Fruit fly (Drosophila melanogaster) whole organism, embryonic: Measurements from ENCODE around the gene Hmbs.

Experiments used
- Atf3 ChIP-seq: fragments of 200-800 bp; sonication (Bioruptor generic); optimal IDR thresholded peaks from 3 replicates; lab custom pipeline; 2016; ENCODE audit warnings: missing biosample characterization, missing genetic modification characterization
- B-H2 ChIP-seq: fragments of 200-800 bp; sonication (Bioruptor generic); optimal IDR thresholded peaks from 2 replicates; lab custom pipeline; 2018; ENCODE audit warnings: missing biosample characterization, mild to moderate bottlenecking, missing genetic modification characterization
- CG10431 ChIP-seq: fragments of 200-800 bp; sonication (Bioruptor generic); optimal IDR thresholded peaks from 3 replicates; lab custom pipeline; 2018; ENCODE audit warnings: missing biosample characterization, mild to moderate bottlenecking, missing genetic modification characterization
- CG10979 ChIP-seq: fragments of 200-800 bp; sonication (Bioruptor generic); optimal IDR thresholded peaks from 2 replicates; lab custom pipeline; 2018; ENCODE audit warnings: missing biosample characterization, mild to moderate bottlenecking, missing genetic modification characterization, moderate library complexity
- CG13424 ChIP-seq: fragments of 200-800 bp; sonication (Bioruptor generic); optimal IDR thresholded peaks from 2 replicates; lab custom pipeline; 2019; ENCODE audit warnings: missing biosample characterization, mild to moderate bottlenecking, missing genetic modification characterization, moderate library complexity
- CG13775 ChIP-seq: fragments of 200-800 bp; sonication (Bioruptor generic); optimal IDR thresholded peaks from 3 replicates; lab custom pipeline; 2017; ENCODE audit warnings: missing biosample characterization, mild to moderate bottlenecking, missing genetic modification characterization
- CG14710 ChIP-seq: fragments of 200-800 bp; sonication (Bioruptor generic); optimal IDR thresholded peaks from 3 replicates; lab custom pipeline; 2019; ENCODE audit warnings: missing biosample characterization, mild to moderate bottlenecking, missing genetic modification characterization, moderate library complexity
- CG14860 ChIP-seq: fragments of 200-800 bp; sonication (Bioruptor generic); IDR thresholded peaks from 3 replicates; pipeline ENCODE4 v1.3.6; 2022; ENCODE audit warnings: missing biosample characterization, missing genetic modification characterization; ENCODE audit not compliant: partially characterized antibody
- CG15514 ChIP-seq: fragments of 200-800 bp; sonication (Bioruptor generic); optimal IDR thresholded peaks from 3 replicates; lab custom pipeline; 2017; ENCODE audit warnings: missing biosample characterization, missing genetic modification characterization, mild to moderate bottlenecking, moderate library complexity, missing genetic modification reagents
- CG17328 ChIP-seq: fragments of 200-800 bp; sonication (Bioruptor generic); IDR thresholded peaks from 2 replicates; pipeline ENCODE4 v1.3.6; 2022; ENCODE audit warnings: missing biosample characterization, missing genetic modification characterization
- CG18476 ChIP-seq: fragments of 200-800 bp; sonication (Bioruptor generic); optimal IDR thresholded peaks from 2 replicates; lab custom pipeline; 2016; ENCODE audit warnings: missing biosample characterization, mild to moderate bottlenecking, missing genetic modification characterization
- CG32767 ChIP-seq: fragments of 200-800 bp; sonication (Bioruptor generic); IDR thresholded peaks from 2 replicates; pipeline ENCODE4 v1.3.6; 2022; ENCODE audit warnings: missing biosample characterization, missing genetic modification characterization
- CG34224 ChIP-seq: fragments of 200-800 bp; sonication (Bioruptor generic); IDR thresholded peaks from 3 replicates; pipeline ENCODE4 v1.3.6; 2022; ENCODE audit warnings: missing biosample characterization, missing genetic modification characterization; ENCODE audit not compliant: partially characterized antibody
- CG34422 ChIP-seq: fragments of 200-800 bp; sonication (Bioruptor generic); IDR thresholded peaks from 3 replicates; pipeline ENCODE4 v1.3.6; 2022; ENCODE audit warnings: missing biosample characterization, missing genetic modification characterization
- CG4707 ChIP-seq: fragments of 200-800 bp; sonication (Bioruptor generic); optimal IDR thresholded peaks from 2 replicates; lab custom pipeline; 2018; ENCODE audit warnings: missing biosample characterization, mild to moderate bottlenecking, missing genetic modification characterization, moderate library complexity
- CG7357 ChIP-seq: fragments of 200-800 bp; sonication (Bioruptor generic); IDR thresholded peaks from 3 replicates; pipeline ENCODE4 v1.3.6; 2022; ENCODE audit warnings: missing biosample characterization, missing genetic modification characterization
- CG9437 ChIP-seq: fragments of 200-800 bp; sonication (Bioruptor generic); optimal IDR thresholded peaks from 2 replicates; lab custom pipeline; 2018; ENCODE audit warnings: missing biosample characterization, mild to moderate bottlenecking, missing genetic modification characterization
- CG9609 ChIP-seq: fragments of 200-800 bp; sonication (Bioruptor generic); optimal IDR thresholded peaks from 3 replicates; lab custom pipeline; 2016; ENCODE audit warnings: missing biosample characterization, missing genetic modification characterization
- CrebB ChIP-seq: fragments of 200-800 bp; sonication (Bioruptor generic); optimal IDR thresholded peaks from 3 replicates; lab custom pipeline; 2018; ENCODE audit warnings: missing biosample characterization, mild to moderate bottlenecking, missing genetic modification characterization
- D ChIP-seq, 2 experiments: fragments of 200-800 bp in 1 of 2; fragments of >200 bp in 1 of 2; sonication (Bioruptor generic) in 1 of 2; optimal IDR thresholded peaks; 2 replicates in 1 of 2; 3 replicates in 1 of 2; lab custom pipeline; 2017; ENCODE audit warnings: mild to moderate bottlenecking in 1 of 2, missing biosample characterization in 1 of 2, missing genetic modification characterization in 1 of 2, missing genetic modification reagents in 1 of 2
- ERR ChIP-seq: fragments of 200-800 bp; sonication (Bioruptor generic); optimal IDR thresholded peaks from 2 replicates; lab custom pipeline; 2016; ENCODE audit warnings: missing biosample characterization, missing genetic modification characterization
- HLH3B ChIP-seq: fragments of 200-800 bp; sonication (Bioruptor generic); IDR thresholded peaks from 2 replicates; pipeline ENCODE4 v1.3.6; 2022; ENCODE audit warnings: missing biosample characterization, missing genetic modification characterization
- HLH4C ChIP-seq: fragments of 200-800 bp; sonication (Bioruptor generic); IDR thresholded peaks from 3 replicates; pipeline ENCODE4 v1.3.6; 2022; ENCODE audit warnings: missing biosample characterization, missing genetic modification characterization; ENCODE audit not compliant: partially characterized antibody
- HLH54F ChIP-seq: fragments of 200-800 bp; sonication (Bioruptor generic); optimal IDR thresholded peaks from 3 replicates; lab custom pipeline; 2016; ENCODE audit warnings: missing biosample characterization, missing genetic modification characterization
- MTF-1 ChIP-seq: fragments of 200-800 bp; sonication (Bioruptor generic); optimal IDR thresholded peaks from 2 replicates; lab custom pipeline; 2018; ENCODE audit warnings: missing biosample characterization, mild to moderate bottlenecking, missing genetic modification characterization, borderline replicate concordance
- NC2β ChIP-seq: fragments of 200-800 bp; sonication (Bioruptor generic); optimal IDR thresholded peaks from 2 replicates; lab custom pipeline; 2016; ENCODE audit warnings: missing biosample characterization, missing genetic modification characterization
- Pdp1 ChIP-seq, 2 experiments: fragments of 200-800 bp; sonication (Bioruptor generic); optimal IDR thresholded peaks; 3 replicates each; lab custom pipeline; 2016; ENCODE audit warnings: missing biosample characterization in 2 of 2, missing genetic modification characterization in 2 of 2, mild to moderate bottlenecking in 1 of 2, moderate library complexity in 1 of 2
- Ptx1 ChIP-seq: fragments of 200-800 bp; sonication (Bioruptor generic); IDR thresholded peaks from 2 replicates; pipeline ENCODE4 v1.3.6; 2022; ENCODE audit warnings: missing biosample characterization, missing genetic modification characterization
- Scr ChIP-seq: fragments of 200-800 bp; sonication (Bioruptor generic); IDR thresholded peaks from 2 replicates; pipeline ENCODE4 v1.3.6; 2022; ENCODE audit warnings: missing biosample characterization, missing genetic modification characterization; ENCODE audit not compliant: partially characterized antibody
- Sox102F ChIP-seq: fragments of 200-800 bp; sonication (Bioruptor generic); optimal IDR thresholded peaks from 2 replicates; lab custom pipeline; 2018; ENCODE audit warnings: missing biosample characterization, mild to moderate bottlenecking, missing genetic modification characterization, moderate library complexity
- YL-1 ChIP-seq: fragments of 200-800 bp; sonication (Bioruptor generic); optimal IDR thresholded peaks from 3 replicates; lab custom pipeline; 2017; ENCODE audit warnings: missing biosample characterization, mild to moderate bottlenecking, missing genetic modification characterization
- bsh ChIP-seq, 2 experiments: fragments of 200-800 bp; sonication (Bioruptor generic); optimal IDR thresholded peaks; 2 replicates each; lab custom pipeline; 2017 to 2018; ENCODE audit warnings: mild to moderate bottlenecking in 2 of 2, missing biosample characterization in 2 of 2, missing genetic modification characterization in 2 of 2, moderate library complexity in 1 of 2
- crp ChIP-seq, 2 experiments: fragments of 200-800 bp; sonication (Bioruptor generic); optimal IDR thresholded peaks; 2 replicates in 1 of 2; 3 replicates in 1 of 2; lab custom pipeline; 2017; ENCODE audit warnings: missing biosample characterization in 2 of 2, missing genetic modification characterization in 2 of 2, mild to moderate bottlenecking in 1 of 2, moderate library complexity in 1 of 2
- fd96Cb ChIP-seq: fragments of 200-800 bp; sonication (Bioruptor generic); optimal IDR thresholded peaks from 2 replicates; lab custom pipeline; 2018; ENCODE audit warnings: missing biosample characterization, mild to moderate bottlenecking, missing genetic modification characterization, moderate library complexity
- gfzf ChIP-seq: fragments of 200-800 bp; sonication (Bioruptor generic); optimal IDR thresholded peaks from 2 replicates; lab custom pipeline; 2016; ENCODE audit warnings: missing biosample characterization, mild to moderate bottlenecking, missing genetic modification characterization, moderate library complexity
- jumu ChIP-seq: fragments of 200-800 bp; sonication (Bioruptor generic); optimal IDR thresholded peaks from 3 replicates; lab custom pipeline; 2016; ENCODE audit warnings: missing biosample characterization, missing genetic modification characterization
- nau ChIP-seq: fragments of 200-800 bp; sonication (Bioruptor generic); optimal IDR thresholded peaks from 3 replicates; lab custom pipeline; 2017; ENCODE audit warnings: missing biosample characterization, mild to moderate bottlenecking, missing genetic modification characterization, missing genetic modification reagents
- odd ChIP-seq: fragments of 200-800 bp; sonication (Bioruptor generic); optimal IDR thresholded peaks from 2 replicates; lab custom pipeline; 2017; ENCODE audit warnings: missing biosample characterization, mild to moderate bottlenecking, missing genetic modification characterization
- pho ChIP-seq: fragments of 200-800 bp; sonication (Bioruptor generic); optimal IDR thresholded peaks from 2 replicates; lab custom pipeline; 2016; ENCODE audit warnings: missing biosample characterization, missing genetic modification characterization
- psq ChIP-seq: fragments of 200-800 bp; sonication (Bioruptor generic); optimal IDR thresholded peaks from 2 replicates; lab custom pipeline; 2017; ENCODE audit warnings: missing biosample characterization, missing genetic modification characterization
- pum ChIP-seq: fragments of 200-800 bp; sonication (Bioruptor generic); optimal IDR thresholded peaks from 2 replicates; lab custom pipeline; 2016; ENCODE audit warnings: missing biosample characterization, missing genetic modification characterization
- sc ChIP-seq, 3 experiments: fragments of >200 bp in 2 of 3; fragments of 200-800 bp in 1 of 3; sonication (Bioruptor generic) in 1 of 3; optimal IDR thresholded peaks; 2 replicates in 2 of 3; 3 replicates in 1 of 3; lab custom pipeline; 2017; ENCODE audit warnings: mild to moderate bottlenecking in 1 of 3, missing biosample characterization in 1 of 3, missing genetic modification characterization in 1 of 3, missing genetic modification reagents in 1 of 3
- sob ChIP-seq: fragments of 200-800 bp; sonication (Bioruptor generic); IDR thresholded peaks from 2 replicates; pipeline ENCODE4 v1.3.6; 2022; ENCODE audit warnings: missing biosample characterization, missing genetic modification characterization
- sr ChIP-seq: fragments of 200-800 bp; sonication (Bioruptor generic); IDR thresholded peaks from 3 replicates; pipeline ENCODE4 v1.3.6; 2022; ENCODE audit warnings: missing biosample characterization, missing genetic modification characterization
- stwl ChIP-seq: fragments of 200-800 bp; sonication (Bioruptor generic); optimal IDR thresholded peaks from 3 replicates; lab custom pipeline; 2018; ENCODE audit warnings: missing biosample characterization, mild to moderate bottlenecking, missing genetic modification characterization, moderate library complexity
- z ChIP-seq: fragments of 200-800 bp; sonication (Bioruptor generic); IDR thresholded peaks from 3 replicates; pipeline ENCODE4 v1.3.6; 2022; ENCODE audit warnings: missing biosample characterization, missing genetic modification characterization
- zen ChIP-seq: fragments of 200-800 bp; sonication (Bioruptor generic); optimal IDR thresholded peaks from 3 replicates; lab custom pipeline; 2018; ENCODE audit warnings: missing biosample characterization, mild to moderate bottlenecking, missing genetic modification characterization, moderate library complexity

Hmbs gene

dm6 chr3L:1307005-1307632 lies 27.6 kb upstream of the Hmbs start, which contains the start of the genes Ctr9 and Nt5a (continued):
- peak; percentile 91 for TF ChIP-seq YL-1
- TF ChIP-seq CG9609 (GFP tag; lab: Kevin White, UChicago), result peak; percentile 5
- peak; percentile 43 for TF ChIP-seq gfzf (GFP tag; lab: Kevin White, UChicago)
- TF ChIP-seq CG18476 (GFP tag; lab: Kevin White, UChicago), result no peak
- peak; percentile 78 for TF ChIP-seq stwl (tag; lab: Kevin White, UChicago)
- peak; percentile 87 for TF ChIP-seq B-H2 (GFP tag; lab: Kevin White, UChicago)
- no peak for TF ChIP-seq Sox102F
- TF ChIP-seq HLH3B, result no peak; the same call in 1 of the 2 replicates
- no peak for TF ChIP-seq odd
- TF ChIP-seq CG13424, result peak; percentile 65
- TF ChIP-seq zen (tag; lab: Kevin White, UChicago), result peak; percentile 18
- no peak for TF ChIP-seq D (optimal IDR thresholded peaks at IDR 0.05; lab: Kevin White, UChicago)
- TF ChIP-seq D (GFP tag; optimal IDR thresholded peaks at IDR 0.05; lab: Kevin White, UChicago), result no peak
- no peak for TF ChIP-seq fd96Cb
- peak; percentile 41 for TF ChIP-seq Atf3 (GFP tag; lab: Kevin White, UChicago)
- TF ChIP-seq HLH54F (GFP tag; lab: Kevin White, UChicago), result peak; percentile 65
- TF ChIP-seq nau, result no peak
- TF ChIP-seq CG9437 (GFP tag; lab: Kevin White, UChicago), result no peak
- no peak for TF ChIP-seq z (GFP tag; lab: Robert Waterston, UW)
- peak; percentile 81 for TF ChIP-seq CG34224 (GFP tag; lab: Robert Waterston, UW)
- no peak for TF ChIP-seq psq (GFP tag; lab: Kevin White, UChicago)
- TF ChIP-seq CG4707 (GFP tag; lab: Kevin White, UChicago), result no peak
- TF ChIP-seq CG34422 (GFP tag; lab: Robert Waterston, UW), result peak; percentile 84
- peak; percentile 69 for TF ChIP-seq CG14710
- TF ChIP-seq MTF-1, result no peak
- TF ChIP-seq jumu, result peak; percentile 56
- no peak for TF ChIP-seq pum (GFP tag; lab: Kevin White, UChicago)
- TF ChIP-seq ERR, result peak; percentile 68
- TF ChIP-seq pho, result peak; percentile 66
- TF ChIP-seq CG7357 (GFP tag; lab: Robert Waterston, UW), result peak; percentile 7; the same call in 1 of the 3 replicates
- TF ChIP-seq sr (GFP tag; lab: Robert Waterston, UW), result no peak
- peak; percentile 72 for TF ChIP-seq sob (GFP tag; lab: Robert Waterston, UW)
- 0 out of 2 replicates have a peak, but pooled peaks have one; percentile 41 for TF ChIP-seq Ptx1 (GFP tag; lab: Robert Waterston, UW)
- peak; percentile 68 for TF ChIP-seq CG14860 (GFP tag; lab: Robert Waterston, UW)
- TF ChIP-seq NC2β (GFP tag; lab: Kevin White, UChicago), result peak; percentile 15
- peak in 1 of 2 experiments; percentile 79 for TF ChIP-seq crp (GFP tag; optimal IDR thresholded peaks at IDR 0.05; lab: Kevin White, UChicago)
- no peak for TF ChIP-seq sc (optimal IDR thresholded peaks at IDR 0.05; lab: Kevin White, UChicago)
- TF ChIP-seq sc (GFP tag; optimal IDR thresholded peaks at IDR 0.05; lab: Kevin White, UChicago), result no peak
- TF ChIP-seq HLH4C (GFP tag; lab: Robert Waterston, UW), result peak; percentile 72
- peak; percentile 48 for TF ChIP-seq CrebB
- peak; percentile 13 for TF ChIP-seq CG10979 (tag; lab: Kevin White, UChicago)
- TF ChIP-seq bsh (GFP tag; optimal IDR thresholded peaks at IDR 0.05; lab: Kevin White, UChicago), result peak in 1 of 2 experiments; percentile 26
- TF ChIP-seq Pdp1 (GFP tag; optimal IDR thresholded peaks at IDR 0.05; lab: Kevin White, UChicago), result peak; percentile 53 to 100
- TF ChIP-seq CG10431, result no peak
- TF ChIP-seq CG13775 (GFP tag; lab: Kevin White, UChicago), result peak; percentile 61
- 0 out of 2 replicates have a peak, but pooled peaks have one; percentile 36 for TF ChIP-seq CG32767 (GFP tag; lab: Robert Waterston, UW)
- TF ChIP-seq CG15514 (GFP tag; lab: Kevin White, UChicago), result peak; percentile 94
- 0 out of 2 replicates have a peak, but pooled peaks have one; percentile 6 for TF ChIP-seq CG17328 (GFP tag; lab: Robert Waterston, UW)
- peak; percentile 71 for TF ChIP-seq Scr (GFP tag; lab: Robert Waterston, UW)
